Fruit fly (Drosophila melanogaster): ENCODE data around the gene CG11037.
A peak's percentile ranks its signal among the peaks of the same experiment; 100 is the strongest.

CG11037 gene

dm6 chr3L:20930059-20930785, 31.0 kb downstream of the CG11037 start (continued):
- no peak for TF ChIP-seq CG34376 (GFP tag; optimal IDR thresholded peaks at IDR 0.05)
- TF ChIP-seq CG2202 (tag; optimal IDR thresholded peaks at IDR 0.05) = no peak
- peak; percentile 82 for TF ChIP-seq phol (tag; optimal IDR thresholded peaks at IDR 0.05)
- TF ChIP-seq CG9727 (GFP tag; optimal IDR thresholded peaks at IDR 0.05) = peak; percentile 59
- TF ChIP-seq cwo (GFP tag; optimal IDR thresholded peaks at IDR 0.05) = no peak
- peak; percentile 75 for TF ChIP-seq CG8388 (GFP tag; optimal IDR thresholded peaks at IDR 0.05)
- no peak for TF ChIP-seq CG11085 (GFP tag; IDR thresholded peaks at IDR 0.05)
- no peak for TF ChIP-seq cas (GFP tag; IDR thresholded peaks at IDR 0.05)
- no peak for TF ChIP-seq zen2 (GFP tag; IDR thresholded peaks at IDR 0.05; ENCODE audit: partially characterized antibody)
- TF ChIP-seq grn (GFP tag; optimal IDR thresholded peaks at IDR 0.05) = no peak
- TF ChIP-seq CG2889 (GFP tag; IDR thresholded peaks at IDR 0.05) = no peak
- no peak for TF ChIP-seq CG13296 (GFP tag; optimal IDR thresholded peaks at IDR 0.05)
- TF ChIP-seq CG9215 (GFP tag; IDR thresholded peaks at IDR 0.05) = no peak
- no peak for TF ChIP-seq CG3726 (GFP tag; IDR thresholded peaks at IDR 0.05)
- TF ChIP-seq CG31224 (GFP tag; IDR thresholded peaks at IDR 0.05) = no peak
- TF ChIP-seq fd102C (GFP tag; optimal IDR thresholded peaks at IDR 0.05) = no peak
- no peak for TF ChIP-seq Dek (tag; optimal IDR thresholded peaks at IDR 0.05)
- TF ChIP-seq ham (GFP tag; IDR thresholded peaks at IDR 0.05) = no peak
- no peak for TF ChIP-seq stwl (tag; optimal IDR thresholded peaks at IDR 0.05)
- TF ChIP-seq ttk (GFP tag; IDR thresholded peaks at IDR 0.05) = no peak
- no peak for TF ChIP-seq Mad (GFP tag; optimal IDR thresholded peaks at IDR 0.05)
- TF ChIP-seq Six4 (GFP tag; optimal IDR thresholded peaks at IDR 0.05) = peak; percentile 9
- no peak for TF ChIP-seq CG8944 (GFP tag; optimal IDR thresholded peaks at IDR 0.05)
- TF ChIP-seq Eip74EF (GFP tag; optimal IDR thresholded peaks at IDR 0.05) = peak in 1 of 2 experiments; percentile 23
- no peak for TF ChIP-seq TFAM (GFP tag; optimal IDR thresholded peaks at IDR 0.05)
- peak; percentile 26 for TF ChIP-seq bcd (GFP tag; optimal IDR thresholded peaks at IDR 0.05)
- no peak for TF ChIP-seq tx (GFP tag; optimal IDR thresholded peaks at IDR 0.05)
- TF ChIP-seq Usf (GFP tag; optimal IDR thresholded peaks at IDR 0.05) = no peak
- no peak for TF ChIP-seq HLH54F (GFP tag; optimal IDR thresholded peaks at IDR 0.05)
- no peak for TF ChIP-seq tna (GFP tag; IDR thresholded peaks at IDR 0.05; ENCODE audit: partially characterized antibody)
- no peak for TF ChIP-seq trh (GFP tag; optimal IDR thresholded peaks at IDR 0.05)
- no peak for TF ChIP-seq Stat92E (GFP tag; optimal IDR thresholded peaks at IDR 0.05)
- peak; percentile 81 for TF ChIP-seq CG31441 (GFP tag; IDR thresholded peaks at IDR 0.05)
- TF ChIP-seq CG17359 (tag; optimal IDR thresholded peaks at IDR 0.05) = peak; percentile 52
- TF ChIP-seq crol (GFP tag; IDR thresholded peaks at IDR 0.05) = no peak
- TF ChIP-seq Hmr (GFP tag; optimal IDR thresholded peaks at IDR 0.05) = no peak
- no peak; the same call in 1 of the 2 replicates for TF ChIP-seq ara (GFP tag; IDR thresholded peaks at IDR 0.05)
- TF ChIP-seq chinmo (GFP tag; IDR thresholded peaks at IDR 0.05; ENCODE audit: partially characterized antibody) = no peak
- TF ChIP-seq bsh (GFP tag; optimal IDR thresholded peaks at IDR 0.05) = peak; percentile 36 to 79
- TF ChIP-seq jigr1 (GFP tag; IDR thresholded peaks at IDR 0.05) = no peak
- TF ChIP-seq CG1792 (GFP tag; optimal IDR thresholded peaks at IDR 0.05) = no peak
- no peak for TF ChIP-seq CG12155 (GFP tag; optimal IDR thresholded peaks at IDR 0.05)
- TF ChIP-seq CG13624 (GFP tag; optimal IDR thresholded peaks at IDR 0.05) = no peak
- TF ChIP-seq Doc3 (GFP tag; IDR thresholded peaks at IDR 0.05; ENCODE audit: partially characterized antibody) = no peak
- TF ChIP-seq CG30431 (GFP tag; optimal IDR thresholded peaks at IDR 0.05) = peak; percentile 17
- TF ChIP-seq Sry-δ (GFP tag; optimal IDR thresholded peaks at IDR 0.05) = no peak
- TF ChIP-seq CG7963 (GFP tag; IDR thresholded peaks at IDR 0.05; ENCODE audit: partially characterized antibody) = no peak
- no peak for TF ChIP-seq Rfx (GFP tag; IDR thresholded peaks at IDR 0.05)
- TF ChIP-seq CG3407 (GFP tag; optimal IDR thresholded peaks at IDR 0.05) = peak; percentile 58
